Fruit fly (Drosophila melanogaster) S2 (cell line): ENCODE data around the gene sty.

ENCODE experiments used
- CG8478 ChIP-seq: fragments of >200 bp; optimal IDR thresholded peaks from 2 replicates; lab custom pipeline; 2018
- CTCF ChIP-seq, 2 experiments: fragments of >200 bp; optimal IDR thresholded peaks; 2 replicates each; lab custom pipeline; 2018

- TF ChIP-seq CTCF (optimal IDR thresholded peaks at IDR 0.05; lab: Kevin White, UChicago) (no peak), CG8478 (no peak)
Measured at dm6 chr3L:3383965-3384595, 40.7 kb downstream of the sty start.
